Worm (Caenorhabditis elegans) whole organism, mixed stage, embryonic: Measurements from ENCODE around the gene srw-56.

Experiments used
- M03D4.4 ChIP-seq: sonication (generic microtip); optimal IDR thresholded peaks from 2 replicates; lab custom pipeline; 2017; ENCODE audit warnings: mild to moderate bottlenecking, missing genetic modification characterization, missing compliant biosample characterization
- bed-3 ChIP-seq: fragments of 200-800 bp; sonication (Bioruptor generic); optimal IDR thresholded peaks from 3 replicates; lab custom pipeline; 2018; ENCODE audit warnings: mild to moderate bottlenecking, missing genetic modification characterization, moderate library complexity, missing compliant biosample characterization
- blmp-1 ChIP-seq: fragments of 150-350 bp; optimal IDR thresholded peaks from 2 replicates; lab custom pipeline; 2014; ENCODE audit warnings: missing biosample characterization, missing genetic modification characterization
- ceh-39 ChIP-seq: fragments of 150-350 bp; optimal IDR thresholded peaks from 2 replicates; lab custom pipeline; 2014; ENCODE audit warnings: missing biosample characterization, missing genetic modification characterization
- ceh-43 ChIP-seq: fragments of 200-800 bp; sonication (Bioruptor generic); optimal IDR thresholded peaks from 2 replicates; lab custom pipeline; 2018; ENCODE audit warnings: mild to moderate bottlenecking, missing genetic modification characterization, moderate library complexity, missing compliant biosample characterization
- ceh-83 ChIP-seq: fragments of 200-800 bp; sonication (Bioruptor generic); optimal IDR thresholded peaks from 2 replicates; lab custom pipeline; 2018; ENCODE audit warnings: mild to moderate bottlenecking, missing genetic modification characterization, missing compliant biosample characterization
- ces-1 ChIP-seq: fragments of 150-350 bp; optimal IDR thresholded peaks from 2 replicates; lab custom pipeline; 2014; ENCODE audit warnings: missing biosample characterization, missing genetic modification reagents, missing genetic modification characterization
- cnd-1 ChIP-seq: fragments of 200-800 bp; sonication (Bioruptor generic); optimal IDR thresholded peaks from 2 replicates; lab custom pipeline; 2018; ENCODE audit warnings: mild to moderate bottlenecking, missing genetic modification characterization, missing compliant biosample characterization
- drap-1 ChIP-seq: fragments of 200-800 bp; sonication (Bioruptor generic); optimal IDR thresholded peaks from 3 replicates; lab custom pipeline; 2018; ENCODE audit warnings: mild to moderate bottlenecking, missing genetic modification characterization, missing compliant biosample characterization
- elt-1 ChIP-seq: sonication (generic microtip); optimal IDR thresholded peaks from 2 replicates; lab custom pipeline; 2017; ENCODE audit warnings: missing genetic modification characterization, mild to moderate bottlenecking, missing compliant biosample characterization, antibody characterized with exemption, moderate library complexity, borderline replicate concordance; ENCODE audit not compliant: insufficient read depth
- elt-3 ChIP-seq: fragments of 150-350 bp; optimal IDR thresholded peaks from 2 replicates; lab custom pipeline; 2014; ENCODE audit warnings: missing biosample characterization, missing genetic modification characterization
- flh-1 ChIP-seq: fragments of 200-800 bp; sonication (Bioruptor generic); optimal IDR thresholded peaks from 2 replicates; lab custom pipeline; 2018; ENCODE audit warnings: mild to moderate bottlenecking, missing genetic modification characterization, moderate library complexity, missing compliant biosample characterization
- ham-2 ChIP-seq: fragments of 200-800 bp; sonication (Bioruptor generic); optimal IDR thresholded peaks from 2 replicates; lab custom pipeline; 2018; ENCODE audit warnings: mild to moderate bottlenecking, missing genetic modification characterization, missing compliant biosample characterization
- hlh-1 ChIP-seq: fragments of 150-350 bp; optimal IDR thresholded peaks from 2 replicates; lab custom pipeline; 2014; ENCODE audit warnings: missing biosample characterization, missing genetic modification reagents, missing genetic modification characterization
- lin-13 ChIP-seq: fragments of 150-350 bp; optimal IDR thresholded peaks from 2 replicates; lab custom pipeline; 2014; ENCODE audit warnings: missing biosample characterization, missing genetic modification characterization
- lin-32 ChIP-seq: fragments of 200-800 bp; sonication (Bioruptor generic); optimal IDR thresholded peaks from 2 replicates; lab custom pipeline; 2018; ENCODE audit warnings: mild to moderate bottlenecking, missing genetic modification characterization, missing compliant biosample characterization
- lsy-2 ChIP-seq: fragments of 150-350 bp; optimal IDR thresholded peaks from 2 replicates; lab custom pipeline; 2014; ENCODE audit warnings: missing biosample characterization, missing genetic modification characterization
- mep-1 ChIP-seq: fragments of 150-350 bp; optimal IDR thresholded peaks from 2 replicates; lab custom pipeline; 2017; ENCODE audit warnings: missing biosample characterization, missing genetic modification reagents, missing genetic modification characterization, inconsistent platforms
- mls-2 ChIP-seq: sonication (generic microtip); optimal IDR thresholded peaks from 2 replicates; lab custom pipeline; 2016; ENCODE audit warnings: mild to moderate bottlenecking, missing genetic modification characterization, moderate library complexity, missing compliant biosample characterization
- nhr-12 ChIP-seq: fragments of 150-350 bp; optimal IDR thresholded peaks from 2 replicates; lab custom pipeline; 2014; ENCODE audit warnings: missing biosample characterization, missing genetic modification characterization
- nhr-2 ChIP-seq: fragments of 150-350 bp; optimal IDR thresholded peaks from 2 replicates; lab custom pipeline; 2014; ENCODE audit warnings: missing biosample characterization, missing genetic modification characterization
- nhr-237 ChIP-seq: fragments of 150-350 bp; optimal IDR thresholded peaks from 2 replicates; lab custom pipeline; 2014; ENCODE audit warnings: missing biosample characterization, missing genetic modification characterization
- nhr-28 ChIP-seq: fragments of 150-350 bp; optimal IDR thresholded peaks from 2 replicates; lab custom pipeline; 2014; ENCODE audit warnings: missing biosample characterization, missing genetic modification characterization
- nhr-76 ChIP-seq: sonication (generic microtip); optimal IDR thresholded peaks from 2 replicates; lab custom pipeline; 2017; ENCODE audit warnings: missing biosample characterization, missing genetic modification characterization
- pha-4 ChIP-seq: fragments of 150-350 bp; optimal IDR thresholded peaks from 2 replicates; lab custom pipeline; 2018; ENCODE audit warnings: missing biosample characterization, missing genetic modification reagents, missing genetic modification characterization
- sem-2 ChIP-seq: fragments of 200-800 bp; sonication (Bioruptor generic); optimal IDR thresholded peaks from 2 replicates; lab custom pipeline; 2018; ENCODE audit warnings: mild to moderate bottlenecking, missing genetic modification characterization, missing compliant biosample characterization
- snpc-4 ChIP-seq: fragments of 150-350 bp; optimal IDR thresholded peaks from 2 replicates; lab custom pipeline; 2014; ENCODE audit warnings: missing biosample characterization, missing genetic modification characterization
- sptf-1 ChIP-seq: sonication (generic microtip); optimal IDR thresholded peaks from 2 replicates; lab custom pipeline; 2017; ENCODE audit warnings: mild to moderate bottlenecking, missing genetic modification characterization, moderate library complexity, missing compliant biosample characterization
- unc-120 ChIP-seq: sonication (generic microtip); optimal IDR thresholded peaks from 2 replicates; lab custom pipeline; 2017; ENCODE audit warnings: missing genetic modification characterization, missing compliant biosample characterization; ENCODE audit not compliant: poor library complexity, severe bottlenecking
- unc-39 ChIP-seq: fragments of 150-350 bp; optimal IDR thresholded peaks from 2 replicates; lab custom pipeline; 2014; ENCODE audit warnings: missing biosample characterization, missing genetic modification characterization
- unc-62 ChIP-seq: fragments of 150-350 bp; optimal IDR thresholded peaks from 2 replicates; lab custom pipeline; 2014; ENCODE audit warnings: missing biosample characterization, missing genetic modification reagents, missing genetic modification characterization
- zip-8 ChIP-seq: fragments of 150-350 bp; optimal IDR thresholded peaks from 2 replicates; lab custom pipeline; 2014; ENCODE audit warnings: missing biosample characterization, missing genetic modification characterization
- ztf-11 ChIP-seq: fragments of 150-350 bp; optimal IDR thresholded peaks from 2 replicates; lab custom pipeline; 2014; ENCODE audit warnings: missing biosample characterization, missing genetic modification characterization

Gene srw-56

DNA sequence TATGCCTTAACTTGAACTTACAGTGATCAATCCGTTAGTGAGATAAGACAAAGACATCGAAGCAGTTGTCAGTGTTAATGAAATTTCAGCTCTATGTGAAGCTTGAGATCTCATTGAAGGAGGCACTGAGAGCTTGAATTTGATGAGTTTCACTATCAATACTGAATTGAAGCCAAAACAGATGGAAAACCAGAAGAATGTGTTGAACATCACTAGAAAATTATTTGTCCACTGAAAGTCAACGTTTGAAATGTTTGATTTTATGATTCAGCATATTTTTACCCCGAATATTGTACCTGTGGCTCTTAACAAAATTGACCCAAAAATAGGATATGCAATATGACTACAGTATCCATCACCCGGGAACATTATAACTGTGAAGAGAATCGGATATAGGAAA is 18.2 kb upstream of the srw-56 start:
- TF ChIP-seq nhr-237 (tag; lab: Kevin White, UChicago) = no peak
- TF ChIP-seq unc-39 = no peak
- TF ChIP-seq ceh-39 = no peak
- no peak for TF ChIP-seq cnd-1 (tag; lab: Kevin White, UChicago)
- no peak for TF ChIP-seq unc-120 (tag; lab: Kevin White, UChicago)
- TF ChIP-seq nhr-12 (tag; lab: Kevin White, UChicago) = no peak
- no peak for TF ChIP-seq unc-62 (GFP tag; lab: Kevin White, UChicago)
- TF ChIP-seq drap-1 (GFP tag; lab: Kevin White, UChicago) = no peak
- no peak for TF ChIP-seq ham-2 (GFP tag; lab: Kevin White, UChicago)
- TF ChIP-seq ceh-43 (GFP tag; lab: Kevin White, UChicago) = no peak
- TF ChIP-seq ceh-83 (GFP tag; lab: Kevin White, UChicago) = no peak
- TF ChIP-seq nhr-28 (tag; lab: Kevin White, UChicago) = no peak
- no peak for TF ChIP-seq pha-4
- no peak for TF ChIP-seq elt-3 (tag; lab: Kevin White, UChicago)

DNA sequence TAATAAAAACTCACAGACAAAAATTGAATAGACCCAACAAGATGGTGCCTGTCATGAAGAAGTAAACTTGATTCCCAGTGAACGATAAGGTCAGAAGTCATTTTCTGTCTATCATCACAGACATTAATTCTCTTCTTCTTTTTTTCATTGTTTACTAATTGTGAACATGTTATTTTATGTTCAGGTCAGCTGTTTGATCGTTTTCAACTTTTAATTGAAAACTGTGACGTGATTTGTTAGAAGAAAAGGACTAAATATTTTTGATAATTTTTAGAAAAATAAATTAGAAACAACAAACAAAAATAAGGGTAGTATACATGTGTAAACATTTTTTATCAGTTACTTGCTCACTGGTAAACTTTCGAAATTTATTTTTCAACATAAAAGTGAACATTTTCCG is 17.0 kb upstream of the srw-56 start, which contains the start of gene F36G9.7:
F36G9.7 (minus strand) TSS at position 101 of the 400 bp plus-strand sequence.
- no peak for TF ChIP-seq nhr-76
- no peak for TF ChIP-seq lsy-2 (tag; lab: Kevin White, UChicago)
- no peak for TF ChIP-seq hlh-1 (tag; lab: Kevin White, UChicago)
- TF ChIP-seq nhr-2 (tag; lab: Kevin White, UChicago) = no peak
- no peak for TF ChIP-seq elt-1
- no peak for TF ChIP-seq flh-1 (GFP tag; lab: Kevin White, UChicago)
- no peak for TF ChIP-seq sem-2 (GFP tag; lab: Kevin White, UChicago)
- TF ChIP-seq blmp-1 = no peak
- no peak for TF ChIP-seq snpc-4 (tag; lab: Kevin White, UChicago)

DNA sequence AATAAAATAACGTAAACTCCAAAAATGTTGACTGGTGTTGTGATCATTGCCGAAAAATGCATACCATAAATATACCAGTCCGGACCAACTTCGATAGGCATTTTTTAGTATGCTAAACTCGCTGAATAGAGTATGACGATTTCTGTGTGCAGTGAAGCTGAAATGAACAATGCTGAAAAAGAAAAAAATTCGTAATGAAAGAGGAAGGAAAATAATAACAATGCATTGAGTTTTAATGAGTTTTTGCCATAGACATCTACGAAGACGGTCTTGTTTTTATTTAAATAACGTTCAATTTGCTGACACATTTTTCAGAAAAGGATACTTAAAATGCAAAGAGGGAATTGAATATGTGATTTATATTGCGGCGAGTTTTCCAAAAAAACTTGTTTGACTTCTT is 14.9 kb upstream of the srw-56 start, which contains the start of gene sri-1:
sri-1 (minus strand) TSS at position 101 of the 400 bp plus-strand sequence.
- TF ChIP-seq ceh-83 (GFP tag; lab: Kevin White, UChicago) (no peak), bed-3 (GFP tag; lab: Kevin White, UChicago) (no peak), sem-2 (GFP tag; lab: Kevin White, UChicago) (no peak), nhr-76 (no peak), drap-1 (GFP tag; lab: Kevin White, UChicago) (no peak), ham-2 (GFP tag; lab: Kevin White, UChicago) (no peak), nhr-2 (tag; lab: Kevin White, UChicago) (no peak), blmp-1 (no peak), nhr-237 (tag; lab: Kevin White, UChicago) (no peak), ceh-43 (GFP tag; lab: Kevin White, UChicago) (no peak), M03D4.4 (no peak)

DNA sequence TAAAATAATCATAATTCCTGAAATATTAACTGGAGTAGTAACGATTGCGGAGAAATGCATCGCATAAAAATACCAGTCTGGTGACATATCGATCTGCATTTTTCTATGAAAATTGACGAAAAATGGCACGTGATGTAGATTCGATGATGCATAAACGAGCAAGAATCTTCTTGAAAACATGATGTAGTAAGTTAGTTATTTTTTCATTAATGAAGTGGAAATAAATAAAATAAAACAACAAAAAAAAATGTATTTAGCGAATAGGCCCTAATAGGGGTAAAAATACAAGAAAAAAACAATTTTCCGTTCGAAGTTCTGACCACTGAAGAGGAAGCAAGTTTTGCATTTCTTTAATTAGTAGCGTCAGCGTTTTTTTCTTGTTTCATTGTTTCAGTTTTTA is 12.5 kb upstream of the srw-56 start, which contains the start of gene sri-2:
sri-2 (minus strand) TSS at position 101 of the 400 bp plus-strand sequence.
- TF ChIP-seq elt-1 = no peak
- no peak for TF ChIP-seq drap-1 (GFP tag; lab: Kevin White, UChicago)
- no peak for TF ChIP-seq nhr-28 (tag; lab: Kevin White, UChicago)
- TF ChIP-seq ces-1 (GFP tag; lab: Kevin White, UChicago) = no peak
- TF ChIP-seq ceh-39 = no peak
- no peak for TF ChIP-seq M03D4.4
- TF ChIP-seq sem-2 (GFP tag; lab: Kevin White, UChicago) = no peak
- no peak for TF ChIP-seq lin-32 (GFP tag; lab: Kevin White, UChicago)
- TF ChIP-seq mep-1 (tag; lab: Kevin White, UChicago) = no peak
- no peak for TF ChIP-seq pha-4
- no peak for TF ChIP-seq lin-13
- TF ChIP-seq unc-39 = no peak
- TF ChIP-seq blmp-1 = no peak
- TF ChIP-seq nhr-76 = no peak

DNA sequence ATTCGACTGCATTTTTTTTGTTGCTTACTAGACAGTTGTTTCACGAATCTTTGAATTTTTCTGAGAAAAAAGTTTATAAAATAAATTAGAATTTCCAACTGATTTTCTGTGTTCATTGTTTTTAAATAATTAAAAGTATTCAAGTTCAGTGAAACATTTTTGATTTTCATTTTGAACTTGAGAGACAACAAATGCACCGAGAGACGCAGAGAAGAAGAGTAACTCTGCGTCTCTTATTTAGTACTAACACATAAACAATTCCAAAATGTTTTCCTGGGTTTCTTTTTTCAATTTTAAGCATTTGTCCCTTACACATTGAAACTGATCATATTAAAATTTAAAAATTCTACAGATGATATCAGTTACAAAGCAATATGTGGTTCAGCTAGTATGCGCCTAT is 6.8 kb upstream of the srw-56 start:
- TF ChIP-seq drap-1 (GFP tag; lab: Kevin White, UChicago) (no peak), elt-3 (tag; lab: Kevin White, UChicago) (no peak), ztf-11 (no peak), nhr-12 (tag; lab: Kevin White, UChicago) (no peak), nhr-237 (tag; lab: Kevin White, UChicago) (no peak), lsy-2 (tag; lab: Kevin White, UChicago) (no peak), lin-32 (GFP tag; lab: Kevin White, UChicago) (no peak), sem-2 (GFP tag; lab: Kevin White, UChicago) (no peak), pha-4 (no peak), mls-2 (tag; lab: Kevin White, UChicago) (no peak), elt-1 (no peak), sptf-1 (tag; lab: Kevin White, UChicago) (no peak), ceh-83 (GFP tag; lab: Kevin White, UChicago) (no peak), unc-120 (tag; lab: Kevin White, UChicago) (no peak), bed-3 (GFP tag; lab: Kevin White, UChicago) (no peak), ces-1 (GFP tag; lab: Kevin White, UChicago) (no peak), zip-8 (tag; lab: Kevin White, UChicago) (no peak), ham-2 (GFP tag; lab: Kevin White, UChicago) (no peak)
